Worm (Caenorhabditis elegans): ENCODE data around the gene srx-93.

DNA sequence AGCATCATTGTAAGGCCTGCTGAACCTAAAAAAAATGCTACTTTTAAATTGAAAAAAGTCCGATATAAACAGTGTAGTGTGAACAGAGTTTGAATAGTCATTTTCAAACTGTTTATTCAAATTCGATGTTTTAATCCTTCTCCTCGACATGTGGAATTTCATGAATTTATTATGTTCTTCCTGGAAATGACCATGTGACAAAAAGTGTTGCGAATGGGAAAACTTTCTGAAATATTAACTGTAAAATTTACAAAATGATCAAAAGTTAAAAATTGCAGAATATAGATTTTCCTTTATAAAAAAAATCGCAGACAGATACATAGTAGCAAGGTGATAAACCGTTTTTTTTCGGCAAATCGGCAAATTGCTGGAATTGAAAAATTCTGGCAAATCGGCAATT is 15.2 kb downstream of the srx-93 start, which contains the start of gene T22F3.8:
- TF ChIP-seq syd-9 (tag; optimal IDR thresholded peaks at IDR 0.05) (no peak), K09A11.1 (tag; optimal IDR thresholded peaks at IDR 0.05; ENCODE audit: insufficient read depth) (no peak)

Measured in whole organism, late embryonic.